Worm (Caenorhabditis elegans) whole organism, mixed stage, embryonic: Measurements from ENCODE around the gene F01D5.6.
"Not testable (repeated sequence)": the region's sequence is repeated elsewhere in the genome, so short reads cannot be mapped to it uniquely, and the experiment has no call there.

ENCODE experiments used
- M03D4.4 ChIP-seq: sonication (generic microtip); optimal IDR thresholded peaks from 2 replicates; lab custom pipeline; 2017; ENCODE audit warnings: mild to moderate bottlenecking, missing genetic modification characterization, missing compliant biosample characterization
- blmp-1 ChIP-seq: fragments of 150-350 bp; optimal IDR thresholded peaks from 2 replicates; lab custom pipeline; 2014; ENCODE audit warnings: missing biosample characterization, missing genetic modification characterization
- ceh-39 ChIP-seq: fragments of 150-350 bp; optimal IDR thresholded peaks from 2 replicates; lab custom pipeline; 2014; ENCODE audit warnings: missing biosample characterization, missing genetic modification characterization
- ceh-43 ChIP-seq: fragments of 200-800 bp; sonication (Bioruptor generic); optimal IDR thresholded peaks from 2 replicates; lab custom pipeline; 2018; ENCODE audit warnings: mild to moderate bottlenecking, missing genetic modification characterization, moderate library complexity, missing compliant biosample characterization
- elt-1 ChIP-seq: sonication (generic microtip); optimal IDR thresholded peaks from 2 replicates; lab custom pipeline; 2017; ENCODE audit warnings: missing genetic modification characterization, mild to moderate bottlenecking, missing compliant biosample characterization, antibody characterized with exemption, moderate library complexity, borderline replicate concordance; ENCODE audit not compliant: insufficient read depth
- elt-3 ChIP-seq: fragments of 150-350 bp; optimal IDR thresholded peaks from 2 replicates; lab custom pipeline; 2014; ENCODE audit warnings: missing biosample characterization, missing genetic modification characterization
- flh-1 ChIP-seq: fragments of 200-800 bp; sonication (Bioruptor generic); optimal IDR thresholded peaks from 2 replicates; lab custom pipeline; 2018; ENCODE audit warnings: mild to moderate bottlenecking, missing genetic modification characterization, moderate library complexity, missing compliant biosample characterization
- ham-2 ChIP-seq: fragments of 200-800 bp; sonication (Bioruptor generic); optimal IDR thresholded peaks from 2 replicates; lab custom pipeline; 2018; ENCODE audit warnings: mild to moderate bottlenecking, missing genetic modification characterization, missing compliant biosample characterization
- hlh-1 ChIP-seq: fragments of 150-350 bp; optimal IDR thresholded peaks from 2 replicates; lab custom pipeline; 2014; ENCODE audit warnings: missing biosample characterization, missing genetic modification reagents, missing genetic modification characterization
- lin-13 ChIP-seq: fragments of 150-350 bp; optimal IDR thresholded peaks from 2 replicates; lab custom pipeline; 2014; ENCODE audit warnings: missing biosample characterization, missing genetic modification characterization
- lsy-2 ChIP-seq: fragments of 150-350 bp; optimal IDR thresholded peaks from 2 replicates; lab custom pipeline; 2014; ENCODE audit warnings: missing biosample characterization, missing genetic modification characterization
- mab-5 ChIP-seq: fragments of 150-350 bp; optimal IDR thresholded peaks from 2 replicates; lab custom pipeline; 2014; ENCODE audit warnings: missing biosample characterization, missing genetic modification characterization
- mls-2 ChIP-seq: sonication (generic microtip); optimal IDR thresholded peaks from 2 replicates; lab custom pipeline; 2016; ENCODE audit warnings: mild to moderate bottlenecking, missing genetic modification characterization, moderate library complexity, missing compliant biosample characterization
- nhr-12 ChIP-seq: fragments of 150-350 bp; optimal IDR thresholded peaks from 2 replicates; lab custom pipeline; 2014; ENCODE audit warnings: missing biosample characterization, missing genetic modification characterization
- nhr-2 ChIP-seq: fragments of 150-350 bp; optimal IDR thresholded peaks from 2 replicates; lab custom pipeline; 2014; ENCODE audit warnings: missing biosample characterization, missing genetic modification characterization
- nhr-237 ChIP-seq: fragments of 150-350 bp; optimal IDR thresholded peaks from 2 replicates; lab custom pipeline; 2014; ENCODE audit warnings: missing biosample characterization, missing genetic modification characterization
- nhr-28 ChIP-seq: fragments of 150-350 bp; optimal IDR thresholded peaks from 2 replicates; lab custom pipeline; 2014; ENCODE audit warnings: missing biosample characterization, missing genetic modification characterization
- nhr-76 ChIP-seq: sonication (generic microtip); optimal IDR thresholded peaks from 2 replicates; lab custom pipeline; 2017; ENCODE audit warnings: missing biosample characterization, missing genetic modification characterization
- pha-4 ChIP-seq: fragments of 150-350 bp; optimal IDR thresholded peaks from 2 replicates; lab custom pipeline; 2018; ENCODE audit warnings: missing biosample characterization, missing genetic modification reagents, missing genetic modification characterization
- sem-2 ChIP-seq: fragments of 200-800 bp; sonication (Bioruptor generic); optimal IDR thresholded peaks from 2 replicates; lab custom pipeline; 2018; ENCODE audit warnings: mild to moderate bottlenecking, missing genetic modification characterization, missing compliant biosample characterization
- snpc-4 ChIP-seq: fragments of 150-350 bp; optimal IDR thresholded peaks from 2 replicates; lab custom pipeline; 2014; ENCODE audit warnings: missing biosample characterization, missing genetic modification characterization
- sptf-1 ChIP-seq: sonication (generic microtip); optimal IDR thresholded peaks from 2 replicates; lab custom pipeline; 2017; ENCODE audit warnings: mild to moderate bottlenecking, missing genetic modification characterization, moderate library complexity, missing compliant biosample characterization
- tbx-8 ChIP-seq: fragments of 200-800 bp; sonication (Bioruptor generic); optimal IDR thresholded peaks from 2 replicates; lab custom pipeline; 2018; ENCODE audit warnings: mild to moderate bottlenecking, missing genetic modification characterization, moderate library complexity, missing compliant biosample characterization
- unc-120 ChIP-seq: sonication (generic microtip); optimal IDR thresholded peaks from 2 replicates; lab custom pipeline; 2017; ENCODE audit warnings: missing genetic modification characterization, missing compliant biosample characterization; ENCODE audit not compliant: poor library complexity, severe bottlenecking
- unc-39 ChIP-seq: fragments of 150-350 bp; optimal IDR thresholded peaks from 2 replicates; lab custom pipeline; 2014; ENCODE audit warnings: missing biosample characterization, missing genetic modification characterization
- zip-8 ChIP-seq: fragments of 150-350 bp; optimal IDR thresholded peaks from 2 replicates; lab custom pipeline; 2014; ENCODE audit warnings: missing biosample characterization, missing genetic modification characterization
- ztf-11 ChIP-seq: fragments of 150-350 bp; optimal IDR thresholded peaks from 2 replicates; lab custom pipeline; 2014; ENCODE audit warnings: missing biosample characterization, missing genetic modification characterization

F01D5.6 gene

ce11 chrII:14021230-14021629 is 14.9 kb downstream of the F01D5.6 start, which contains the start of gene F01D5.10:
Gene F01D5.10 (minus strand): TSS chrII:14021330.
- not testable (repeated sequence) for TF ChIP-seq lsy-2, ceh-39, nhr-28 (tag; lab: Kevin White, UChicago)

ce11 chrII:14032705-14033104 is 26.4 kb downstream of the F01D5.6 start:
- TF ChIP-seq sptf-1 = no peak
- TF ChIP-seq mls-2 = peak; percentile 8
- TF ChIP-seq elt-3 (tag; lab: Kevin White, UChicago) = no peak
- TF ChIP-seq nhr-76 = no peak
- no peak for TF ChIP-seq ham-2 (GFP tag; lab: Kevin White, UChicago)
- TF ChIP-seq snpc-4 (tag; lab: Kevin White, UChicago) = no peak

DNA sequence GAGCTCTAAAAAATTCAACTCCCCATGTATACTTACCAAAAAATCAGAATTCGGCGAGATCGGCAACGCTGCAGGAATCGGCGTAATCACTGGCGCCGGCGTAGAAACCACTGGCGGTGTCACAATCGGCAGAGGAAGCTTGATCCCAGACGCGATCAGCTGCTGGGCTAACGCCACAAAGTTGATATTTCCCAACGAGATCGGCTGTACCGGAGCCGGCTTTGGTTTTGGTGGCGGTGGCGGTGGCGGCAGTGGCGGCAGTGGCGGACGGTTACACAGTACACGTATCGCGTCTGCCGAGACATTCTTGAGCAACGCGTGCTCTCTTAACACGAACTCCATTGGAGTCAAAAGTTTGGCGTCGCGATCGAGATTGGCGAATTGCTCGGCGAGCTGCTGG is 28.2 kb downstream of the F01D5.6 start:
- TF ChIP-seq lsy-2 (tag; lab: Kevin White, UChicago) (no peak), mab-5 (no peak), hlh-1 (tag; lab: Kevin White, UChicago) (no peak), snpc-4 (tag; lab: Kevin White, UChicago) (no peak), M03D4.4 (tag; lab: Kevin White, UChicago) (no peak), nhr-12 (tag; lab: Kevin White, UChicago) (no peak), nhr-28 (tag; lab: Kevin White, UChicago) (no peak), unc-120 (tag; lab: Kevin White, UChicago) (no peak), tbx-8 (GFP tag; lab: Kevin White, UChicago) (no peak), sem-2 (GFP tag; lab: Kevin White, UChicago) (no peak), mls-2 (no peak), flh-1 (GFP tag; lab: Kevin White, UChicago) (no peak), nhr-2 (tag; lab: Kevin White, UChicago) (no peak), ham-2 (GFP tag; lab: Kevin White, UChicago) (no peak), ceh-43 (no peak), unc-39 (tag; lab: Kevin White, UChicago) (no peak), elt-1 (tag; lab: Kevin White, UChicago) (no peak), elt-3 (tag; lab: Kevin White, UChicago) (no peak), ztf-11 (tag; lab: Kevin White, UChicago) (no peak), lin-13 (no peak)

ce11 chrII:14036724-14037483 is 30.6 kb downstream of the F01D5.6 start:
- TF ChIP-seq nhr-12 (tag; lab: Kevin White, UChicago) (no peak), nhr-28 (tag; lab: Kevin White, UChicago) (no peak), unc-120 (tag; lab: Kevin White, UChicago) (no peak), elt-3 (tag; lab: Kevin White, UChicago) (no peak), mab-5 (no peak), lsy-2 (tag; lab: Kevin White, UChicago) (no peak), nhr-2 (tag; lab: Kevin White, UChicago) (no peak), lin-13 (no peak), zip-8 (tag; lab: Kevin White, UChicago) (no peak), hlh-1 (tag; lab: Kevin White, UChicago) (no peak), pha-4 (tag; lab: Kevin White, UChicago) (no peak), blmp-1 (no peak), unc-39 (tag; lab: Kevin White, UChicago) (no peak)

- TF ChIP-seq pha-4 (tag; lab: Kevin White, UChicago) = peak; percentile 41
- TF ChIP-seq unc-120 (tag; lab: Kevin White, UChicago) = no peak
These were observed 31.4 kb downstream of the F01D5.6 start for ce11 chrII:14037484-14038303.

ce11 chrII:14038331-14038730 is 32.0 kb downstream of the F01D5.6 start:
- peak; percentile 9 for TF ChIP-seq nhr-237 (tag; lab: Kevin White, UChicago)
- TF ChIP-seq hlh-1 (tag; lab: Kevin White, UChicago) = no peak
- no peak for TF ChIP-seq flh-1 (GFP tag; lab: Kevin White, UChicago)
- TF ChIP-seq lin-13 = no peak
- TF ChIP-seq, all 35 proteins: peak for 1
